Worm (Caenorhabditis elegans) whole organism, young adult: ENCODE results near the gene nuc-1.

Source experiments
- hrde-1 ChIP-seq: sonication (generic microtip); optimal IDR thresholded peaks from 2 replicates; lab custom pipeline; 2016; ENCODE audit warnings: missing genetic modification characterization, mild to moderate bottlenecking, missing compliant biosample characterization, moderate library complexity, missing genotype, missing genetic modification reagents, borderline replicate concordance
- lin-54 ChIP-seq: fragments of 200-800 bp; sonication (Bioruptor generic); optimal IDR thresholded peaks from 2 replicates; lab custom pipeline; 2018; ENCODE audit warnings: mild to moderate bottlenecking, missing genetic modification characterization, missing compliant biosample characterization
- madf-6 ChIP-seq: fragments of 200-800 bp; sonication (Bioruptor generic); IDR thresholded peaks from 2 replicates; pipeline ENCODE4 v1.3.6; 2022; ENCODE audit warnings: missing genetic modification reagents, missing genetic modification characterization, missing compliant biosample characterization
- sea-2 ChIP-seq: fragments of 200-800 bp; sonication (Bioruptor generic); IDR thresholded peaks from 2 replicates; pipeline ENCODE4 v1.3.6; 2022; ENCODE audit warnings: missing genetic modification characterization, missing compliant biosample characterization
- tbx-9 ChIP-seq: sonication (generic microtip); optimal IDR thresholded peaks from 2 replicates; lab custom pipeline; 2016; ENCODE audit warnings: borderline replicate concordance, missing genetic modification characterization, inconsistent platforms, missing compliant biosample characterization

- TF ChIP-seq hrde-1 (no peak), lin-54 (GFP tag; lab: Kevin White, UChicago) (no peak), madf-6 (GFP tag; lab: Robert Waterston, UW) (no peak), sea-2 (GFP tag; lab: Robert Waterston, UW) (no peak), tbx-9 (tag; lab: Kevin White, UChicago) (no peak)
Measured at ce11 chrX:9544405-9544804, 4.7 kb downstream of the nuc-1 start.
